Worm (Caenorhabditis elegans): ENCODE measurements around the gene M04C3.2.

DNA sequence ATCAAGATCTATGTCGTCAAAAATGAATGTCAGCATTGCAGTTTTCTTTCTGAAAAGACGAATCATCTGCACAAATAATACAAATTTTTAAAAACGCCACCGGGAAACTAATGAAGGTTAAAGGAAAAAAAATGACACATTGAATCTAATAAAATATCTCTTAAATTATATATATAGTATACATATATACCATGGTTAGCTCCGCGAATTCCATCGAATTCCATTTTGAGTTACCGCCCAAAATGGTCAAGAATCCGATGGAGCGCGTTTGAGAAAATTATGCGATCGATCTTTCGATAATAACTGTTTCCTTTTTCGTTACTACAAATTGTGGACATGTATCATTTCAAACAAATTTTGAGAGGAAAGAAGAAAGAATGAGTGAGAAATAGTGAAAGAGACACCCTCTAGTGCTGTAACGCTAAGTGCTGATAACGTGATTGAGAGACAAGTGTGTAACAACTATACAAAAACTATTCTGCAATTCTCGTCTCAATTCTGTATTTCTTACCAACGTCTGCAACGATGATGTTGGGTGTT, 43.4 kb downstream of the M04C3.2 start, which contains the start of the genes C25F9.6 and C25F9.10:
- no peak for TF ChIP-seq sox-4 (tag; optimal IDR thresholded peaks at IDR 0.05)
- TF ChIP-seq elt-2 (tag; optimal IDR thresholded peaks at IDR 0.05) = no peak
- no peak for TF ChIP-seq eyg-1 (tag; optimal IDR thresholded peaks at IDR 0.05)
- TF ChIP-seq fkh-10 (GFP tag; optimal IDR thresholded peaks at IDR 0.05) = no peak
- no peak for TF ChIP-seq pha-4 (tag; optimal IDR thresholded peaks at IDR 0.05)

Data from whole organism, late embryonic.